Fruit fly (Drosophila melanogaster): Measurements from ENCODE around the gene CG33783.

Gene CG33783

DNA sequence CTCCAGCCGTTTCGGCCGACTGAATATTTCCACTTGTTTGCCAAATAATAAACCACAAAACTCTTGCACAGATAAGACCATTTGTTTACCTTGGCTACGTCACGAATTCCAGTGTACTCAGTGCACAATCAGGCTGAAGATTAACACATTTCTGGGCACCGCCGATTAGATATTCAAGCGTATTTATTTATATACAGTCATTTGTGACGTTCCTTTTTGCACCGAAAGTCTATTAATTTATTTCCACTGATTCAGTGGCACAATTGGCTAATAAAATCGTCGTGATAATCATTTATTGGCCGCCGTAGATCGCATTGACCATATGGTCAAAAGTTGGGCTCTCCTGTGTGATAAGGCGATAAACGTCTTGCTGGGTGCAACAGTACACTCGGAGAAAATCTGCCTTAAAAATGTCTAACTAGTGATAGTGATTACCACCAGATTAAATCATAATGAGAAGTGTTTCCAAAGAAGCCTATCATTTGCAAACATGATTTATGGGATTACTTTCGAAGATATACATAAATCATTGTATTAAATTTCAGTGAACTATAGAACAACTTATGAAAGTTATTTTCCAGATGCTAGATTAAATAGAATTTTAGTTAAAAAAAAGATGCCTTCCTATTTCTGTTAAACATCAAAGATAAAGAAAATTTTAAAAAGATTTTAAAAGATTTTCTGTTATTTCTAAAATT is 12.1 kb upstream of the CG33783 start:
- TF ChIP-seq tj (GFP tag; optimal IDR thresholded peaks at IDR 0.05): no peak
- TF ChIP-seq Clk (GFP tag; optimal IDR thresholded peaks at IDR 0.05): no peak
- no peak for TF ChIP-seq Hr96 (GFP tag; optimal IDR thresholded peaks at IDR 0.05)
- TF ChIP-seq bab1 (GFP tag; optimal IDR thresholded peaks at IDR 0.05): no peak
- no peak for TF ChIP-seq kay (GFP tag; ENCODE audit: borderline replicate concordance)
- TF ChIP-seq CG11617 (GFP tag; optimal IDR thresholded peaks at IDR 0.05): no peak
- peak; percentile 3 for TF ChIP-seq CG7045 (GFP tag; optimal IDR thresholded peaks at IDR 0.05)
- TF ChIP-seq CG33017 (tag; optimal IDR thresholded peaks at IDR 0.05): peak; percentile 70
- peak; percentile 34 for TF ChIP-seq Crg-1 (GFP tag; optimal IDR thresholded peaks at IDR 0.05)
- TF ChIP-seq CG7101 (tag; optimal IDR thresholded peaks at IDR 0.05): peak; percentile 11
- peak; percentile 4 for TF ChIP-seq CG14711 (tag; optimal IDR thresholded peaks at IDR 0.05)
- TF ChIP-seq CG12768 (GFP tag; optimal IDR thresholded peaks at IDR 0.05): peak; percentile 71
- TF ChIP-seq CG1620 (GFP tag; optimal IDR thresholded peaks at IDR 0.05): no peak
- peak; percentile 58 for TF ChIP-seq ovo (GFP tag; optimal IDR thresholded peaks at IDR 0.05)
- TF ChIP-seq pad (GFP tag; optimal IDR thresholded peaks at IDR 0.05): peak; percentile 22
- TF ChIP-seq cnc (optimal IDR thresholded peaks at IDR 0.05): no peak
- TF ChIP-seq Mnt (GFP tag; optimal IDR thresholded peaks at IDR 0.05): peak; percentile 53
- TF ChIP-seq cic (GFP tag; optimal IDR thresholded peaks at IDR 0.05): peak; percentile 92
- peak; percentile 2 for TF ChIP-seq CG5204 (GFP tag; optimal IDR thresholded peaks at IDR 0.05)
- no peak for TF ChIP-seq toe (GFP tag; optimal IDR thresholded peaks at IDR 0.05)

DNA sequence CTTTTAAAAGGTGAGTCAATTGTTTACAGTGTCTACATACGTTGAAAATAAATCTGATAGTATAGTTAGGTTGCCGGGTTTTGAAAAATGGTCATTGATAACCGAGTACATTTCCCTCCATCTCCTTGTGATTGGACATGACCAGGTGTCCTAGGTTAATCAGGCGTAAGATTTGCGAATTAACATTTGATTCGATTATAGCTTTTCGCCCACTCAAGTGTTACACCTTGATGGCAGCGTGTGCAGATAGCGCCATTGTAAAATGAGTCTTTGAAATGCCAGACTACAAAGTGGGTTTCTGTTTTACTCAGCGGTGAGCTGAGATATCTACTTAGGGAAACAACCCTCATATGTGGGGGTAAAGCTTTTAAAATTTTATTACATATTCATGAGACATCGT is 11.6 kb upstream of the CG33783 start:
- TF ChIP-seq cic (GFP tag; optimal IDR thresholded peaks at IDR 0.05) (no peak), CG33017 (tag; optimal IDR thresholded peaks at IDR 0.05) (no peak), CG7045 (GFP tag; optimal IDR thresholded peaks at IDR 0.05) (no peak), CG1620 (GFP tag; optimal IDR thresholded peaks at IDR 0.05) (no peak), CG12768 (GFP tag; optimal IDR thresholded peaks at IDR 0.05) (no peak), CG5204 (GFP tag; optimal IDR thresholded peaks at IDR 0.05) (no peak), cnc (optimal IDR thresholded peaks at IDR 0.05) (no peak), bab1 (GFP tag; optimal IDR thresholded peaks at IDR 0.05) (no peak), kay (GFP tag; ENCODE audit: borderline replicate concordance) (no peak), ovo (GFP tag; optimal IDR thresholded peaks at IDR 0.05) (no peak), toe (GFP tag; optimal IDR thresholded peaks at IDR 0.05) (no peak)

DNA sequence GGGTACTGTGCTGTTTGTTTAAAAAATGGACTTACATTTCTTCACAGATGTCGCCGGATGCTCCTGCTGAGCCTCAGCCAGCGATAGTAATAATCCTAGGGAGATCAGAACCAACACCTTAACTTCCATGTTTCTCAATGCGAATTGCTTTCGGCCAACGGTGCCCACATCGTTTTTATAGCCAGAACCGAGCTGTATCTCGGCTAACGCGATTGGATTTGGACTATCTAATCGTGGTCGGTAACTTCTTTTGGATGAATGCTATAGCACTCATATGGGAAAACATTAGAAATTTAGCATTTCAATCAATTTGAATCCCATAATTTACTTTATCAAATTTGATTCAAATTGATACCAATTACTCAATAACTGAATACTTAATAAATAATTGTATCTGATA is 10.6 kb upstream of the CG33783 start, which contains the start of gene Npc2d:
TSS of gene Npc2d (minus strand) at position 133 of the 400 bp plus-strand sequence.
- no peak for TF ChIP-seq ovo (GFP tag; optimal IDR thresholded peaks at IDR 0.05)
- no peak for TF ChIP-seq tj (GFP tag; optimal IDR thresholded peaks at IDR 0.05)
- no peak for TF ChIP-seq Mnt (GFP tag; optimal IDR thresholded peaks at IDR 0.05)
- TF ChIP-seq Hr96 (GFP tag; optimal IDR thresholded peaks at IDR 0.05): no peak
- TF ChIP-seq CG14711 (tag; optimal IDR thresholded peaks at IDR 0.05): no peak

DNA sequence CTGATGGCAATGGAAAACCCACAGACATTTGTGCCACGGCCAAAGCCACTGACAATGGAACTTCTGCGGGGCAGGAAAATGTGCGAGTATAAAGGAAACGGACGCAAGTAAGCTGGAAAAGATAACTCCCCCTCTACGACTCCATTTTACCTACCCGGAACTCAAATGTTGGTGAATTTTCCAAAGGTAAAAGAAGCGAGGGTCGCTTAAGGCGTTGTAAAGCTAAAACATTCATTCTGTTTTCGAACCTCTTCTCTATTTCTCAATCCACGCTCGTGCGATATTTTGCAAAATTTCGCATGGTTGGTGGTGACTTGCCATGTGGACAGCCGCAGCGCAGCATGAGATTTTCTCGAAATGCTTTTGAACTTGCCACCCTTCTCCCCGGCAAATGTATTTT is 9.9 kb upstream of the CG33783 start:
- TF ChIP-seq CG11617 (GFP tag; optimal IDR thresholded peaks at IDR 0.05): no peak

DNA sequence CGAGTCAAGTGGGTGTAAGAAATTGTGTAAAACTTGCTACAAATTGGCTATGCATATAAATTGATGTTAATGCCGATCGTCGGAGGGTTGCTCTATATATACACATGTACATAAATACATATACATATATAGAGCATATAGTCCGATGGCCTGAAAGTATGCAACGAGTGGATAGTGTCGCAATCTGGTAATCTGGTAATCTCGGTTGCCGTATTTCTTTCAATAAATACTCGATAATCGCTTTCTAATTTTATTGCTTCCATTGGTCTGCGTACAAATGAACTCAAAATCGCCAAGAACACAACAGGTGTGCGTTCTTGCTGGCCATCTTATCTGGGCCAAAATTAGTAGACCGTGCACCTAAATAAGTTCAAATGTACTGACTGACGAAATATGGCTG is 7.2 kb upstream of the CG33783 start:
- TF ChIP-seq CG12768 (GFP tag; optimal IDR thresholded peaks at IDR 0.05): no peak
- peak; percentile 27 for TF ChIP-seq kay (GFP tag; ENCODE audit: borderline replicate concordance)

DNA sequence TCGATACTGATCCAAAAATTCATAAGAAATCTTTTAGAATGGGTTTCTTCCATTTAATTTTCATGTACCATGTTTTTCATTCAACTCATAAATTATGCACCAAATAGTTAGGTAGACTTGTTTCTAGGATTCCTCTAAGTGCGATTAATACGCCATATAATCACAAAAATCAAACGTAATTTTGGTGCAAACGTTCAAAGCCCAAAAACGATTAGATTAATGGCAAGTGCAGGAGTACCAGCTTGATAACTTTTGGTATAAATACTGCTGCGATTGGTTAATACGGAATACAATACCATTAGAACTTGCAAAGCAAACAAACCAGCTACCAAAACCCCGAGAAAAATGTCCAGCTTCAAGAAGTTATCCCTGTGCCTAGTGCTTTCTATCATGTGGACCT is 6.6 kb upstream of the CG33783 start, which contains the start of gene Npc2c:
TSS of gene Npc2c (plus strand) at position 301 of the 400 bp plus-strand sequence.
- TF ChIP-seq cnc (optimal IDR thresholded peaks at IDR 0.05): no peak
- no peak for TF ChIP-seq CG1620 (GFP tag; optimal IDR thresholded peaks at IDR 0.05)
- no peak for TF ChIP-seq tj (GFP tag; optimal IDR thresholded peaks at IDR 0.05)
- TF ChIP-seq Mnt (GFP tag; optimal IDR thresholded peaks at IDR 0.05): no peak
- TF ChIP-seq toe (GFP tag; optimal IDR thresholded peaks at IDR 0.05): no peak
- no peak for TF ChIP-seq CG11617 (GFP tag; optimal IDR thresholded peaks at IDR 0.05)
- TF ChIP-seq Clk (GFP tag; optimal IDR thresholded peaks at IDR 0.05): no peak

DNA sequence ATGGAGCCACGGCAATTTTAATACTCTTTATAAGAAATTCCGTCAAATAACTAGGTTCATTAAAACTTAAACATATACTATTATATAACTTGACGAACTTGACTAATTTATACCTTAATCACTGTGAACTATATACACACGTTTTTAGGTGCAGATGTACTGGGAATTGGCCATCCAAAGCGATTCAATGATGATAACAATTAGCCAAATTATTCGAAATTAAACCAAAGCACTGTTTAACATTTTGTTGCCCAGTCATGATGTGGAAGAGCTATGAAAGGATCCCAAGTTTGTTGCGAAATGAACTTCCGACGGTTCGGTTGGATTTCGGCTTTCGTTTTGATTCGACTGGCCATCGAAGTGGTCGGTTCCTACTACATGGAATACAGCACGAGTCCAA is 4.2 kb upstream of the CG33783 start, which contains the start of gene CG33630:
TSS of gene CG33630 (plus strand) at position 301 of the 400 bp plus-strand sequence.
- no peak for TF ChIP-seq CG5204 (GFP tag; optimal IDR thresholded peaks at IDR 0.05)
- TF ChIP-seq tj (GFP tag; optimal IDR thresholded peaks at IDR 0.05): no peak
- no peak for TF ChIP-seq CG7101 (tag; optimal IDR thresholded peaks at IDR 0.05)
- no peak for TF ChIP-seq CG33017 (tag; optimal IDR thresholded peaks at IDR 0.05)
- no peak for TF ChIP-seq CG14711 (tag; optimal IDR thresholded peaks at IDR 0.05)
- TF ChIP-seq CG1620 (GFP tag; optimal IDR thresholded peaks at IDR 0.05): no peak
- TF ChIP-seq toe (GFP tag; optimal IDR thresholded peaks at IDR 0.05): no peak
- no peak for TF ChIP-seq Crg-1 (GFP tag; optimal IDR thresholded peaks at IDR 0.05)

DNA sequence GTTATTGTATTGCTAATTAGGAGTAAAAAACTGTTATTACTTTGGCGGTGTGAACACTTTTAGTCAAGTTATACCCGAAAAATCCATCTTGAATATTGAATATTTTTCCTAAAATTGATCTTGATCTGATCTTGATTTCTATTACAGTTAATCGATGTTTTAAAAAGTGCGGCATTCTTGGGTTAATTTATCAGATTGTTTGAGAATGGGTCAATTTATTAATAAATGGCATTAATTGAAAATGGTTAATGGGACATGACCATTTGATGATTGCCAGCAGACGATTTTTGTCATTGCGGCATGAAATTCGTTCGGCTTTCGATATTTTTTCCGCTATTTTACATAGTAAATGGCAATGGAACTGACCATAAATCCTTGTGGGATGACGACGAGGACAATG is 2.9 kb upstream of the CG33783 start, which contains the start of gene CG33631:
TSS of gene CG33631 (plus strand) at position 301 of the 400 bp plus-strand sequence.
- no peak for TF ChIP-seq bab1 (GFP tag; optimal IDR thresholded peaks at IDR 0.05)
- TF ChIP-seq pad (GFP tag; optimal IDR thresholded peaks at IDR 0.05): no peak
- TF ChIP-seq Mnt (GFP tag; optimal IDR thresholded peaks at IDR 0.05): no peak
- no peak for TF ChIP-seq CG7101 (tag; optimal IDR thresholded peaks at IDR 0.05)
- TF ChIP-seq CG11617 (GFP tag; optimal IDR thresholded peaks at IDR 0.05): no peak
- no peak for TF ChIP-seq cic (GFP tag; optimal IDR thresholded peaks at IDR 0.05)
- TF ChIP-seq Hr96 (GFP tag; optimal IDR thresholded peaks at IDR 0.05): no peak
- no peak for TF ChIP-seq CG14711 (tag; optimal IDR thresholded peaks at IDR 0.05)
- TF ChIP-seq cnc (optimal IDR thresholded peaks at IDR 0.05): no peak
- TF ChIP-seq tj (GFP tag; optimal IDR thresholded peaks at IDR 0.05): no peak
- no peak for TF ChIP-seq kay (GFP tag; ENCODE audit: borderline replicate concordance)
- no peak for TF ChIP-seq Clk (GFP tag; optimal IDR thresholded peaks at IDR 0.05)
- TF ChIP-seq Crg-1 (GFP tag; optimal IDR thresholded peaks at IDR 0.05): no peak
- no peak for TF ChIP-seq toe (GFP tag; optimal IDR thresholded peaks at IDR 0.05)
- no peak for TF ChIP-seq CG1620 (GFP tag; optimal IDR thresholded peaks at IDR 0.05)
- no peak for TF ChIP-seq CG33017 (tag; optimal IDR thresholded peaks at IDR 0.05)
- no peak for TF ChIP-seq CG7045 (GFP tag; optimal IDR thresholded peaks at IDR 0.05)
- TF ChIP-seq CG12768 (GFP tag; optimal IDR thresholded peaks at IDR 0.05): no peak
